Worm (Caenorhabditis elegans) whole organism, young adult: ENCODE data around the gene ani-2.
A peak's percentile ranks its signal among the peaks of the same experiment; 100 is the strongest.

ENCODE experiments used
- B0035.1 ChIP-seq: sonication (generic microtip); optimal IDR thresholded peaks from 2 replicates; lab custom pipeline; 2016; ENCODE audit warnings: missing genetic modification characterization, mild to moderate bottlenecking, missing compliant biosample characterization, missing genotype, missing genetic modification reagents
- F37B4.10 ChIP-seq: fragments of 200-800 bp; sonication (Bioruptor generic); IDR thresholded peaks from 2 replicates; pipeline ENCODE4 v1.3.6; 2022; ENCODE audit warnings: missing genetic modification characterization, missing compliant biosample characterization
- F49E8.2 ChIP-seq: sonication (generic microtip); optimal IDR thresholded peaks from 3 replicates; lab custom pipeline; 2017; ENCODE audit warnings: missing genetic modification characterization, mild to moderate bottlenecking, missing compliant biosample characterization, antibody characterized with exemption, moderate library complexity; ENCODE audit not compliant: insufficient read depth
- F52B5.7 ChIP-seq: sonication (generic microtip); optimal IDR thresholded peaks from 2 replicates; lab custom pipeline; 2016; ENCODE audit warnings: mild to moderate bottlenecking, missing genetic modification characterization, missing compliant biosample characterization
- F57A8.1 ChIP-seq: fragments of 200-800 bp; sonication (Bioruptor generic); optimal IDR thresholded peaks from 2 replicates; lab custom pipeline; 2018; ENCODE audit warnings: mild to moderate bottlenecking, missing genetic modification characterization, moderate library complexity, missing compliant biosample characterization
- T26A5.8 ChIP-seq: sonication (generic microtip); optimal IDR thresholded peaks from 2 replicates; lab custom pipeline; 2016; ENCODE audit warnings: missing genetic modification characterization, missing compliant biosample characterization
- Y53F4B.3 ChIP-seq: fragments of 200-800 bp; sonication (Bioruptor generic); IDR thresholded peaks from 2 replicates; pipeline ENCODE4 v1.3.6; 2022; ENCODE audit warnings: missing genetic modification reagents, missing genetic modification characterization, missing compliant biosample characterization
- ZK185.1 ChIP-seq: sonication (generic microtip); optimal IDR thresholded peaks from 2 replicates; lab custom pipeline; 2016; ENCODE audit warnings: mild to moderate bottlenecking, missing genetic modification characterization, missing compliant biosample characterization; ENCODE audit not compliant: poor library complexity, severe bottlenecking
- atf-7 ChIP-seq: sonication (generic microtip); optimal IDR thresholded peaks from 2 replicates; lab custom pipeline; 2017; ENCODE audit warnings: mild to moderate bottlenecking, missing genetic modification characterization, missing compliant biosample characterization
- attf-3 ChIP-seq: fragments of 200-800 bp; sonication (Bioruptor generic); conservative IDR thresholded peaks from 2 replicates; pipeline ENCODE4 v1.3.6; 2022; ENCODE audit warnings: missing genetic modification reagents, missing genetic modification characterization, missing compliant biosample characterization
- cebp-1 ChIP-seq, 2 experiments: fragments of 200-800 bp in 1 of 2; sonication (Bioruptor generic) in 1 of 2; sonication (generic microtip) in 1 of 2; IDR thresholded peaks in 1 of 2; optimal IDR thresholded peaks in 1 of 2; 2 replicates each; pipeline versions ENCODE4 v1.3.6 to Lab custom; 2017 to 2022; ENCODE audit warnings: missing compliant biosample characterization in 2 of 2, missing genetic modification characterization in 2 of 2, mild to moderate bottlenecking in 1 of 2, missing genetic modification reagents in 1 of 2, moderate library complexity in 1 of 2
- ceh-27 ChIP-seq: fragments of 200-800 bp; sonication (Bioruptor generic); optimal IDR thresholded peaks from 2 replicates; lab custom pipeline; 2018; ENCODE audit warnings: mild to moderate bottlenecking, missing genetic modification characterization, moderate library complexity, missing compliant biosample characterization
- ceh-58 ChIP-seq: fragments of 200-800 bp; sonication (Bioruptor generic); IDR thresholded peaks from 2 replicates; pipeline ENCODE4 v1.3.6; 2022; ENCODE audit warnings: missing genetic modification characterization, missing compliant biosample characterization
- ceh-79 ChIP-seq: sonication (generic microtip); optimal IDR thresholded peaks from 2 replicates; lab custom pipeline; 2017; ENCODE audit warnings: mild to moderate bottlenecking, missing genetic modification characterization, missing compliant biosample characterization
- ceh-91 ChIP-seq: fragments of 200-800 bp; sonication (Bioruptor generic); IDR thresholded peaks from 2 replicates; pipeline ENCODE4 v1.3.6; 2022; ENCODE audit warnings: missing genetic modification reagents, missing genetic modification characterization, missing compliant biosample characterization
- chd-7 ChIP-seq: sonication (generic microtip); optimal IDR thresholded peaks from 2 replicates; lab custom pipeline; 2016; ENCODE audit warnings: mild to moderate bottlenecking, missing genetic modification characterization, moderate library complexity, missing compliant biosample characterization
- dpl-1 ChIP-seq: fragments of 150-350 bp; optimal IDR thresholded peaks from 2 replicates; lab custom pipeline; 2014; ENCODE audit warnings: missing biosample characterization, missing genetic modification reagents, missing genetic modification characterization
- fkh-3 ChIP-seq: sonication (generic microtip); optimal IDR thresholded peaks from 2 replicates; lab custom pipeline; 2016; ENCODE audit warnings: mild to moderate bottlenecking, missing genetic modification characterization, missing compliant biosample characterization
- hmg-1.2 ChIP-seq: fragments of 200-800 bp; sonication (Bioruptor generic); IDR thresholded peaks from 2 replicates; pipeline ENCODE4 v1.3.6; 2022; ENCODE audit warnings: missing genetic modification reagents, missing genetic modification characterization, missing compliant biosample characterization
- hrde-1 ChIP-seq: sonication (generic microtip); optimal IDR thresholded peaks from 2 replicates; lab custom pipeline; 2016; ENCODE audit warnings: missing genetic modification characterization, mild to moderate bottlenecking, missing compliant biosample characterization, moderate library complexity, missing genotype, missing genetic modification reagents, borderline replicate concordance
- let-607 ChIP-seq, 2 experiments: fragments of 200-800 bp in 1 of 2; sonication (Bioruptor generic) in 1 of 2; sonication (generic microtip) in 1 of 2; optimal IDR thresholded peaks; 2 replicates each; lab custom pipeline; 2016 to 2018; ENCODE audit warnings: mild to moderate bottlenecking in 2 of 2, missing compliant biosample characterization in 2 of 2, missing genetic modification characterization in 2 of 2, moderate library complexity in 2 of 2, missing genotype in 1 of 2
- lin-35 ChIP-seq, 3 experiments: fragments of 150-350 bp in 2 of 3; sonication (generic microtip) in 1 of 3; optimal IDR thresholded peaks; 2 replicates each; lab custom pipeline; 2014 to 2018; ENCODE audit warnings: missing biosample characterization in 3 of 3, missing genetic modification characterization in 3 of 3, missing genetic modification reagents in 3 of 3
- lin-40 ChIP-seq: sonication (generic microtip); optimal IDR thresholded peaks from 2 replicates; lab custom pipeline; 2016; ENCODE audit warnings: missing genetic modification characterization, mild to moderate bottlenecking, missing compliant biosample characterization, missing genotype, missing genetic modification reagents
- lin-54 ChIP-seq: fragments of 200-800 bp; sonication (Bioruptor generic); optimal IDR thresholded peaks from 2 replicates; lab custom pipeline; 2018; ENCODE audit warnings: mild to moderate bottlenecking, missing genetic modification characterization, missing compliant biosample characterization
- lsy-27 ChIP-seq: sonication (generic microtip); optimal IDR thresholded peaks from 2 replicates; lab custom pipeline; 2017; ENCODE audit warnings: missing genetic modification characterization, mild to moderate bottlenecking, missing compliant biosample characterization, antibody characterized with exemption, missing genotype, borderline replicate concordance; ENCODE audit not compliant: insufficient read depth
- madf-3 ChIP-seq: fragments of 200-800 bp; sonication (Bioruptor generic); IDR thresholded peaks from 2 replicates; pipeline ENCODE4 v1.3.6; 2022; ENCODE audit warnings: missing genetic modification reagents, missing genetic modification characterization, missing compliant biosample characterization
- nhr-80 ChIP-seq: sonication (generic microtip); optimal IDR thresholded peaks from 2 replicates; lab custom pipeline; 2016; ENCODE audit warnings: missing genetic modification characterization, missing compliant biosample characterization
- pha-4 ChIP-seq: fragments of 150-350 bp; sonication (generic microtip); optimal IDR thresholded peaks from 2 replicates; lab custom pipeline; 2014; ENCODE audit warnings: missing biosample characterization, missing genetic modification reagents, missing genetic modification characterization
- sea-2 ChIP-seq: fragments of 200-800 bp; sonication (Bioruptor generic); IDR thresholded peaks from 2 replicates; pipeline ENCODE4 v1.3.6; 2022; ENCODE audit warnings: missing genetic modification characterization, missing compliant biosample characterization
- snpc-3.4 ChIP-seq: sonication (generic microtip); optimal IDR thresholded peaks from 2 replicates; lab custom pipeline; 2017; ENCODE audit warnings: missing genetic modification characterization, mild to moderate bottlenecking, missing compliant biosample characterization, antibody characterized with exemption, moderate library complexity, missing genotype, missing genetic modification reagents
- tlf-1 ChIP-seq: fragments of 200-800 bp; sonication (Bioruptor generic); optimal IDR thresholded peaks from 2 replicates; lab custom pipeline; 2018; ENCODE audit warnings: mild to moderate bottlenecking, missing genetic modification characterization, missing compliant biosample characterization
- zim-3 ChIP-seq: sonication (generic microtip); optimal IDR thresholded peaks from 2 replicates; lab custom pipeline; 2017; ENCODE audit warnings: mild to moderate bottlenecking, missing genetic modification characterization, moderate library complexity, missing compliant biosample characterization
- ztf-25 ChIP-seq: fragments of 200-800 bp; sonication (Bioruptor generic); IDR thresholded peaks from 2 replicates; pipeline ENCODE4 v1.3.6; 2022; ENCODE audit warnings: missing genetic modification reagents, missing genetic modification characterization, missing compliant biosample characterization
- ztf-6 ChIP-seq: fragments of 200-800 bp; sonication (Bioruptor generic); IDR thresholded peaks from 2 replicates; pipeline ENCODE4 v1.3.6; 2022; ENCODE audit warnings: missing genetic modification reagents, missing genetic modification characterization, missing compliant biosample characterization

ani-2 gene

DNA sequence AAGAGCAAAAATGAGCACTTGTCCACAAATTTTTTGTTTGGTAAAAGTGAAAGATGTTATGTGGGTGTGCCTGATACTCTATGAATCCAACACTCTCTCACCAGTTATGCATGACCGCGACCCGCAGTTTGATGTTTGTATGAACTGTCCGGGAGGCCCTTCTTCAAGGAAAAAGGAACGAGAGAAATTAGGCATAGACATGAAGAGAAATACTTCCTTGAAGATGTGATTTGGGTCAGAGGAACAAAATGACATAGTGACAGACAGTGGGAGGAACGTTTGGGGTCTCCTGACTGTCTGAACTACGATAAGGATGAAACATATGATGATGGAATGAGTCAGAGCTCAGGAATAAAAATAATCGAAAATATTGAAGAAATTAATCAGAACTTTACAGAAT lies 24.1 kb downstream of the ani-2 start:
- TF ChIP-seq ZK185.1 (no peak), hmg-1.2 (no peak), ceh-91 (no peak), tlf-1 (GFP tag; lab: Kevin White, UChicago) (no peak), ztf-6 (GFP tag; lab: Robert Waterston, UW) (no peak), ceh-58 (GFP tag; lab: Robert Waterston, UW) (no peak), lin-35 (GFP tag; optimal IDR thresholded peaks at IDR 0.05; lab: Kevin White, UChicago) (no peak)

DNA sequence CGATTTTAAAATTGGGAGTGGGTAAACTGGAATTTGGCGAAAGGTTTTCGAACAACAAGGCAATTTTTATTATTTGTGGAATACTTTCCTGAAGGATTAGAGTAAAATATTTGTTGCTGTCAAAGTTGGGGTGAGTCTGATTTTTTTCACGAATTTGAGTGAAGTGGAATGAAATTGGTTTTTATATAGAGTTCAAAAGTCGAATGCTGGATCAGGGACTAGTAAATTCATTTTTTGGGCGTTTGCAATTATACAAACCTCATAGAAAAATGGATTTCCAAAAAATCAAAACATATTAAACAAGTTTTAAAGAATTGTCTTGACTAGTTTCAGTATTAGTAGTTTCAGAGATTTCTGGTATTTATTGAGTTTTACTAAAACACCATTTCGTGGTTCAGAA lies 25.2 kb downstream of the ani-2 start, which contains the start of gene C32D5.7:
Gene C32D5.7, minus strand, starts transcription at position 101 of the 400 bp plus-strand sequence.
- no peak for TF ChIP-seq attf-3 (GFP tag; lab: Robert Waterston, UW)
- TF ChIP-seq F49E8.2 = no peak
- TF ChIP-seq ztf-25 (GFP tag; lab: Robert Waterston, UW) = no peak
- no peak for TF ChIP-seq sea-2 (GFP tag; lab: Robert Waterston, UW)
- no peak for TF ChIP-seq snpc-3.4 (tag; lab: Kevin White, UChicago)
- TF ChIP-seq madf-3 (GFP tag; lab: Robert Waterston, UW) = no peak
- no peak for TF ChIP-seq F37B4.10 (GFP tag; lab: Robert Waterston, UW)

DNA sequence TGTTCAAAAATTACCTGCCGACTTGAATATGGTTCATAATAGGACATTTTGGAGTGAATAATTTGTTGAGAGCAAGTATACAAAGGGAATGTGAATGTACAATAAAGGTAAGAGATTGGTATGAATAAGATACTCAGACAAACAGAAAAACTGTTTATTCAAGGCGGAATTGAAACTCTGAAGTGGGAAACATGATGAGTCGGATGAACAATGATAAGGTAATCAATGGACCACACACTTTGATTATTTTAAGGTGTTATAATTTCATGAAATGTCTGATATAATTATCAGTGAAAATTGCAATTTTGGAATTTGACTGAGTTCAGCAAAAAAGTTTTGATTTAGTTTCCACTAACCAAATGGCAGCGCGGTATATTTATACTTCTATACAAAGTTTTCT lies 25.7 kb downstream of the ani-2 start:
- TF ChIP-seq ceh-27 (GFP tag; lab: Kevin White, UChicago) = no peak
- TF ChIP-seq fkh-3 (tag; lab: Kevin White, UChicago) = no peak
- no peak for TF ChIP-seq T26A5.8
- TF ChIP-seq dpl-1 = no peak
- no peak for TF ChIP-seq pha-4
- no peak for TF ChIP-seq F52B5.7 (tag; lab: Kevin White, UChicago)
- TF ChIP-seq hrde-1 (tag; lab: Kevin White, UChicago) = no peak
- no peak for TF ChIP-seq ceh-79
- TF ChIP-seq zim-3 = no peak
- no peak for TF ChIP-seq F57A8.1 (GFP tag; lab: Kevin White, UChicago)
- TF ChIP-seq B0035.1 = no peak
- TF ChIP-seq Y53F4B.3 = no peak
- TF ChIP-seq lin-54 (GFP tag; lab: Kevin White, UChicago) = no peak
- TF ChIP-seq lsy-27 (tag; lab: Kevin White, UChicago) = no peak
- no peak for TF ChIP-seq lin-40 (tag; lab: Kevin White, UChicago)
- no peak for TF ChIP-seq cebp-1 (GFP tag; IDR thresholded peaks at IDR 0.05; lab: Robert Waterston, UW)
- TF ChIP-seq cebp-1 (tag; optimal IDR thresholded peaks at IDR 0.05; lab: Kevin White, UChicago) = no peak

DNA sequence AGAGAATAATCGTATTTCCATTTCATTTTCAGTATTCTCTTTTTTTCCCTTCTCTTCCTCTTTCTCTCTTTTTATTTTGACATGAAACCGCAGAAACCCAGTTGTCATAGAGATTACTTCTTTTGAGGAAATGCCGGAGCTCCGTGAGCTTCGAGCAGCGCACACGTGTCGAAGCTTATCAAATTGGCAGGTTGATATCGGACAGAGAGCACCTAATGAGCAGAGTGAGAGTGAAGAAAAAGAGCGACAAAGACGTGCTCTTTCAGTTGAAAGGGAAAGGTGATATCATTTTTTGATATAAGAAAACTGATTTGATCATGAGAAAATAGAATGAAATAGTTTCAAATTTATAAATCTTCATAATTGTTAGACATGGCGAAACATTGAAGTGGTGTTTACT lies 29.8 kb downstream of the ani-2 start, which contains the start of gene C32D5.14:
Gene C32D5.14, plus strand, starts transcription at position 131 of the 400 bp plus-strand sequence.
- peak; percentile 22 for TF ChIP-seq atf-7 (tag; lab: Kevin White, UChicago)
- peak; percentile 61 for TF ChIP-seq nhr-80
- no peak for TF ChIP-seq chd-7 (tag; lab: Kevin White, UChicago)
- TF ChIP-seq let-607 (tag; optimal IDR thresholded peaks at IDR 0.05; lab: Kevin White, UChicago) = peak; percentile 48 to 77
- TF ChIP-seq, all 124 proteins: peak for 3
